Fruit fly (Drosophila melanogaster) whole organism, embryonic: ENCODE data around the gene fend.
A peak's percentile ranks its signal among the peaks of the same experiment; 100 is the strongest.

Experiments used
- Ada2b ChIP-seq: fragments of 200-800 bp; sonication (Bioruptor generic); IDR thresholded peaks from 2 replicates; pipeline ENCODE4 v1.3.6; 2022; ENCODE audit warnings: missing biosample characterization, missing genetic modification characterization
- Atf6 ChIP-seq: fragments of 200-800 bp; sonication (Bioruptor generic); IDR thresholded peaks from 2 replicates; pipeline ENCODE4 v1.3.6; 2022; ENCODE audit warnings: missing biosample characterization, missing genetic modification characterization
- B-H1 ChIP-seq: fragments of 200-800 bp; sonication (Bioruptor generic); IDR thresholded peaks from 3 replicates; pipeline ENCODE4 v1.3.6; 2022; ENCODE audit warnings: missing biosample characterization, missing genetic modification characterization
- CG10959 ChIP-seq: fragments of 200-800 bp; sonication (Bioruptor generic); IDR thresholded peaks from 2 replicates; pipeline ENCODE4 v1.3.6; 2022; ENCODE audit warnings: missing biosample characterization, missing genetic modification characterization
- CG12299 ChIP-seq: fragments of 200-800 bp; sonication (Bioruptor generic); optimal IDR thresholded peaks from 2 replicates; lab custom pipeline; 2018; ENCODE audit warnings: missing biosample characterization, mild to moderate bottlenecking, missing genetic modification characterization
- CG12744 ChIP-seq: fragments of 200-800 bp; sonication (Bioruptor generic); optimal IDR thresholded peaks from 2 replicates; lab custom pipeline; 2016; ENCODE audit warnings: missing biosample characterization, missing genetic modification characterization
- CG15073 ChIP-seq: fragments of 200-800 bp; sonication (Bioruptor generic); optimal IDR thresholded peaks from 2 replicates; lab custom pipeline; 2016; ENCODE audit warnings: missing biosample characterization, missing genetic modification characterization
- CG17359 ChIP-seq: fragments of 200-800 bp; sonication (Bioruptor generic); optimal IDR thresholded peaks from 3 replicates; lab custom pipeline; 2018; ENCODE audit warnings: missing biosample characterization, mild to moderate bottlenecking, missing genetic modification characterization, moderate library complexity
- CG17912 ChIP-seq: fragments of 200-800 bp; sonication (Bioruptor generic); optimal IDR thresholded peaks from 2 replicates; lab custom pipeline; 2018; ENCODE audit warnings: missing biosample characterization, mild to moderate bottlenecking, missing genetic modification characterization
- CG18764 ChIP-seq: fragments of 200-800 bp; sonication (Bioruptor generic); optimal IDR thresholded peaks from 3 replicates; lab custom pipeline; 2016; ENCODE audit warnings: missing biosample characterization, missing genetic modification characterization
- CG3065 ChIP-seq: fragments of 200-800 bp; sonication (Bioruptor generic); optimal IDR thresholded peaks from 2 replicates; lab custom pipeline; 2016; ENCODE audit warnings: missing biosample characterization, missing genetic modification characterization
- CG31224 ChIP-seq: fragments of 200-800 bp; sonication (Bioruptor generic); IDR thresholded peaks from 2 replicates; pipeline ENCODE4 v1.3.6; 2022; ENCODE audit warnings: missing biosample characterization, missing genetic modification characterization
- CG3163 ChIP-seq: fragments of 200-800 bp; sonication (Bioruptor generic); optimal IDR thresholded peaks from 3 replicates; lab custom pipeline; 2016; ENCODE audit warnings: missing biosample characterization, missing genetic modification characterization
- CG34376 ChIP-seq: fragments of 200-800 bp; sonication (Bioruptor generic); optimal IDR thresholded peaks from 2 replicates; lab custom pipeline; 2018; ENCODE audit warnings: missing biosample characterization, mild to moderate bottlenecking, missing genetic modification characterization
- CG3838 ChIP-seq: fragments of 200-800 bp; sonication (Bioruptor generic); optimal IDR thresholded peaks from 3 replicates; lab custom pipeline; 2016; ENCODE audit warnings: missing biosample characterization, missing genetic modification characterization
- CG42726 ChIP-seq: fragments of 200-800 bp; sonication (Bioruptor generic); IDR thresholded peaks from 2 replicates; pipeline ENCODE4 v1.3.6; 2022; ENCODE audit warnings: missing biosample characterization, missing genetic modification characterization; ENCODE audit not compliant: partially characterized antibody
- CG7372 ChIP-seq: fragments of 200-800 bp; sonication (Bioruptor generic); IDR thresholded peaks from 2 replicates; pipeline ENCODE4 v1.3.6; 2022; ENCODE audit warnings: missing biosample characterization, missing genetic modification characterization
- CG7556 ChIP-seq: fragments of 200-800 bp; sonication (Bioruptor generic); optimal IDR thresholded peaks from 2 replicates; lab custom pipeline; 2017; ENCODE audit warnings: missing biosample characterization, mild to moderate bottlenecking, missing genetic modification characterization
- CG8388 ChIP-seq: fragments of 200-800 bp; sonication (Bioruptor generic); optimal IDR thresholded peaks from 2 replicates; lab custom pipeline; 2019; ENCODE audit warnings: missing biosample characterization, mild to moderate bottlenecking, missing genetic modification characterization, moderate library complexity
- CG8924 ChIP-seq: fragments of 200-800 bp; optimal IDR thresholded peaks from 3 replicates; lab custom pipeline; 2019; ENCODE audit warnings: missing biosample characterization, mild to moderate bottlenecking, missing genetic modification characterization, moderate library complexity
- CHES-1-like ChIP-seq: fragments of 200-800 bp; sonication (Bioruptor generic); optimal IDR thresholded peaks from 2 replicates; lab custom pipeline; 2016; ENCODE audit warnings: missing biosample characterization, missing genetic modification characterization
- D19A ChIP-seq: fragments of 200-800 bp; optimal IDR thresholded peaks from 3 replicates; lab custom pipeline; 2019; ENCODE audit warnings: missing biosample characterization, mild to moderate bottlenecking, missing genetic modification characterization, moderate library complexity
- Dek ChIP-seq: fragments of 200-800 bp; sonication (Bioruptor generic); optimal IDR thresholded peaks from 3 replicates; lab custom pipeline; 2019; ENCODE audit warnings: missing biosample characterization, mild to moderate bottlenecking, missing genetic modification characterization, moderate library complexity
- Dref ChIP-seq: fragments of 200-800 bp; sonication (Bioruptor generic); IDR thresholded peaks from 2 replicates; pipeline ENCODE4 v1.3.6; 2022; ENCODE audit warnings: missing biosample characterization, missing genetic modification characterization
- Gug ChIP-seq: fragments of 200-800 bp; sonication (Bioruptor generic); IDR thresholded peaks from 4 replicates; pipeline ENCODE4 v1.3.6; 2022; ENCODE audit warnings: missing biosample characterization, missing genetic modification characterization
- Lpt ChIP-seq: fragments of >200 bp; optimal IDR thresholded peaks from 2 replicates; lab custom pipeline; 2018; ENCODE audit warnings: missing biosample characterization, missing genetic modification characterization
- MBD-R2 ChIP-seq: fragments of 200-800 bp; sonication (Bioruptor generic); IDR thresholded peaks from 2 replicates; pipeline ENCODE4 v1.3.6; 2022; ENCODE audit warnings: missing biosample characterization, missing genetic modification characterization
- MTF-1 ChIP-seq: fragments of 200-800 bp; sonication (Bioruptor generic); optimal IDR thresholded peaks from 2 replicates; lab custom pipeline; 2018; ENCODE audit warnings: missing biosample characterization, mild to moderate bottlenecking, missing genetic modification characterization, borderline replicate concordance
- Mes4 ChIP-seq: fragments of 200-800 bp; sonication (Bioruptor generic); optimal IDR thresholded peaks from 2 replicates; lab custom pipeline; 2016; ENCODE audit warnings: missing biosample characterization, missing genetic modification characterization
- Opbp ChIP-seq: fragments of 200-800 bp; sonication (Bioruptor generic); IDR thresholded peaks from 3 replicates; pipeline ENCODE4 v1.3.6; 2022; ENCODE audit warnings: missing biosample characterization, missing genetic modification characterization; ENCODE audit not compliant: partially characterized antibody
- Pdp1 ChIP-seq, 2 experiments: fragments of 200-800 bp; sonication (Bioruptor generic); optimal IDR thresholded peaks; 3 replicates each; lab custom pipeline; 2016; ENCODE audit warnings: missing biosample characterization in 2 of 2, missing genetic modification characterization in 2 of 2, mild to moderate bottlenecking in 1 of 2, moderate library complexity in 1 of 2
- Trl ChIP-seq, 3 experiments: fragments of >200 bp in 2 of 3; fragments of 200-800 bp in 1 of 3; sonication (Bioruptor generic) in 1 of 3; optimal IDR thresholded peaks; 2 replicates in 1 of 3; 3 replicates in 2 of 3; lab custom pipeline; 2016 to 2017; ENCODE audit warnings: missing biosample characterization in 1 of 3, missing genetic modification characterization in 1 of 3
- bbx ChIP-seq: fragments of 200-800 bp; sonication (Bioruptor generic); IDR thresholded peaks from 2 replicates; pipeline ENCODE4 v1.3.6; 2022; ENCODE audit warnings: missing biosample characterization, missing genetic modification characterization; ENCODE audit not compliant: partially characterized antibody
- da ChIP-seq: fragments of 200-800 bp; sonication (Bioruptor generic); optimal IDR thresholded peaks from 2 replicates; lab custom pipeline; 2016; ENCODE audit warnings: missing biosample characterization, missing genetic modification characterization
- fd64A ChIP-seq: fragments of 200-800 bp; sonication (Bioruptor generic); optimal IDR thresholded peaks from 3 replicates; lab custom pipeline; 2018; ENCODE audit warnings: missing biosample characterization, mild to moderate bottlenecking, missing genetic modification characterization
- gcm ChIP-seq: fragments of 200-800 bp; sonication (Bioruptor generic); optimal IDR thresholded peaks from 2 replicates; lab custom pipeline; 2019; ENCODE audit warnings: missing biosample characterization, mild to moderate bottlenecking, missing genetic modification characterization, moderate library complexity
- inv ChIP-seq: fragments of 200-800 bp; sonication (Bioruptor generic); IDR thresholded peaks from 2 replicates; pipeline ENCODE4 v1.3.6; 2022; ENCODE audit warnings: missing biosample characterization, missing genetic modification characterization; ENCODE audit not compliant: partially characterized antibody
- klu ChIP-seq: fragments of 200-800 bp; sonication (Bioruptor generic); IDR thresholded peaks from 2 replicates; pipeline ENCODE4 v1.3.6; 2022; ENCODE audit warnings: missing biosample characterization, missing genetic modification characterization
- odd ChIP-seq: fragments of 200-800 bp; sonication (Bioruptor generic); optimal IDR thresholded peaks from 2 replicates; lab custom pipeline; 2017; ENCODE audit warnings: missing biosample characterization, mild to moderate bottlenecking, missing genetic modification characterization
- otp ChIP-seq: fragments of 200-800 bp; sonication (Bioruptor generic); IDR thresholded peaks from 3 replicates; pipeline ENCODE4, ENCODE4 v1.3.6; 2022; ENCODE audit warnings: missing biosample characterization, missing genetic modification characterization
- ro ChIP-seq: fragments of 200-800 bp; sonication (Bioruptor generic); IDR thresholded peaks from 2 replicates; pipeline ENCODE4 v1.3.6; 2022; ENCODE audit warnings: missing biosample characterization, missing genetic modification characterization
- scrt ChIP-seq: fragments of 200-800 bp; sonication (Bioruptor generic); optimal IDR thresholded peaks from 2 replicates; lab custom pipeline; 2018; ENCODE audit warnings: missing biosample characterization, mild to moderate bottlenecking, missing genetic modification characterization, moderate library complexity
- sqz ChIP-seq: fragments of 200-800 bp; sonication (Bioruptor generic); optimal IDR thresholded peaks from 3 replicates; lab custom pipeline; 2018; ENCODE audit warnings: missing biosample characterization, mild to moderate bottlenecking, missing genetic modification characterization
- ssp ChIP-seq: fragments of 200-800 bp; sonication (Bioruptor generic); IDR thresholded peaks from 2 replicates; pipeline ENCODE4 v1.3.6; 2022; ENCODE audit warnings: missing biosample characterization, missing genetic modification characterization
- stwl ChIP-seq: fragments of 200-800 bp; sonication (Bioruptor generic); optimal IDR thresholded peaks from 3 replicates; lab custom pipeline; 2018; ENCODE audit warnings: missing biosample characterization, mild to moderate bottlenecking, missing genetic modification characterization, moderate library complexity
- tin ChIP-seq: fragments of 200-800 bp; sonication (Bioruptor generic); optimal IDR thresholded peaks from 3 replicates; lab custom pipeline; 2016; ENCODE audit warnings: missing biosample characterization, missing genetic modification characterization
- tio ChIP-seq: fragments of 200-800 bp; sonication (Bioruptor generic); optimal IDR thresholded peaks from 2 replicates; lab custom pipeline; 2017; ENCODE audit warnings: missing biosample characterization, missing genetic modification characterization, inconsistent platforms
- vfl ChIP-seq: fragments of 200-800 bp; sonication (Bioruptor generic); optimal IDR thresholded peaks from 2 replicates; lab custom pipeline; 2016; ENCODE audit warnings: missing biosample characterization, missing genetic modification characterization
- wek ChIP-seq: fragments of 200-800 bp; sonication (Bioruptor generic); optimal IDR thresholded peaks from 3 replicates; lab custom pipeline; 2018; ENCODE audit warnings: missing biosample characterization, mild to moderate bottlenecking, missing genetic modification characterization, moderate library complexity
- zen2 ChIP-seq: fragments of 200-800 bp; sonication (Bioruptor generic); IDR thresholded peaks from 3 replicates; pipeline ENCODE4 v1.3.6; 2022; ENCODE audit warnings: missing biosample characterization, missing genetic modification characterization; ENCODE audit not compliant: partially characterized antibody
- zfh2 ChIP-seq: fragments of 200-800 bp; sonication (Bioruptor generic); optimal IDR thresholded peaks from 2 replicates; lab custom pipeline; 2016; ENCODE audit warnings: missing biosample characterization, missing genetic modification characterization

fend gene

dm6 chrX:9156388-9156823, 21.5 kb upstream of the fend start, which contains the start of gene His3.3B (continued):
- TF ChIP-seq inv (GFP tag; lab: Robert Waterston, UW) (no peak), CG12299 (peak; percentile 55), ssp (GFP tag; lab: Robert Waterston, UW) (no peak), stwl (tag; lab: Kevin White, UChicago) (peak; percentile 40), Opbp (GFP tag; lab: Robert Waterston, UW) (peak; percentile 38; the same call in 2 of the 3 replicates), CG7372 (no peak), wek (GFP tag; lab: Kevin White, UChicago) (peak; percentile 8), MTF-1 (GFP tag; lab: Kevin White, UChicago) (no peak), otp (GFP tag; lab: Robert Waterston, UW) (no peak), Dref (GFP tag; lab: Robert Waterston, UW) (peak; percentile 91), klu (GFP tag; lab: Robert Waterston, UW) (no peak), zfh2 (GFP tag; lab: Kevin White, UChicago) (no peak), CG8388 (GFP tag; lab: Kevin White, UChicago) (no peak), CG18764 (GFP tag; lab: Kevin White, UChicago) (no peak), CG3065 (GFP tag; lab: Kevin White, UChicago) (peak; percentile 82), Lpt (no peak), CG7556 (GFP tag; lab: Kevin White, UChicago) (no peak), Pdp1 (GFP tag; optimal IDR thresholded peaks at IDR 0.05; lab: Kevin White, UChicago) (no peak), CG8924 (tag; lab: Kevin White, UChicago) (no peak), CHES-1-like (GFP tag; lab: Kevin White, UChicago) (no peak), scrt (GFP tag; lab: Kevin White, UChicago) (peak; percentile 21), CG10959 (GFP tag; lab: Robert Waterston, UW) (no peak), CG15073 (no peak), bbx (GFP tag; lab: Robert Waterston, UW) (peak; percentile 21; the same call in 1 of the 2 replicates), CG17359 (tag; lab: Kevin White, UChicago) (no peak), Ada2b (GFP tag; lab: Robert Waterston, UW) (no peak), tin (GFP tag; lab: Kevin White, UChicago) (no peak), CG42726 (GFP tag; lab: Robert Waterston, UW) (no peak), CG34376 (GFP tag; lab: Kevin White, UChicago) (peak; percentile 54), Mes4 (GFP tag; lab: Kevin White, UChicago) (no peak), vfl (no peak), sqz (peak; percentile 62), Trl (optimal IDR thresholded peaks at IDR 0.05; lab: Kevin White, UChicago) (no peak), Trl (GFP tag; optimal IDR thresholded peaks at IDR 0.05; lab: Kevin White, UChicago) (peak; percentile 5), MBD-R2 (GFP tag; lab: Robert Waterston, UW) (no peak), odd (GFP tag; lab: Kevin White, UChicago) (peak; percentile 22), CG3163 (no peak), fd64A (no peak), CG17912 (no peak), CG3838 (no peak), CG31224 (GFP tag; lab: Robert Waterston, UW) (no peak), gcm (peak; percentile 17), D19A (tag; lab: Kevin White, UChicago) (no peak), B-H1 (GFP tag; lab: Robert Waterston, UW) (no peak), tio (GFP tag; lab: Kevin White, UChicago) (no peak), Gug (GFP tag; lab: Robert Waterston, UW) (no peak), Dek (tag; lab: Kevin White, UChicago) (no peak), ro (no peak), CG12744 (no peak), Atf6 (GFP tag; lab: Robert Waterston, UW) (no peak), zen2 (GFP tag; lab: Robert Waterston, UW) (no peak), da (no peak)
